Fruit fly (Drosophila melanogaster) whole organism, pupa: ENCODE measurements around the gene ergic53.

Source experiments
- CG10348 ChIP-seq: fragments of 200-800 bp; sonication (Bioruptor generic); IDR thresholded peaks from 2 replicates; pipeline ENCODE4 v1.3.6; 2022; ENCODE audit warnings: missing biosample characterization, missing genetic modification characterization
- EcR ChIP-seq: fragments of 200-800 bp; sonication (Bioruptor generic); optimal IDR thresholded peaks from 3 replicates; lab custom pipeline; 2019; ENCODE audit warnings: missing biosample characterization, missing genetic modification characterization, mild to moderate bottlenecking, moderate library complexity, missing genetic modification reagents

DNA sequence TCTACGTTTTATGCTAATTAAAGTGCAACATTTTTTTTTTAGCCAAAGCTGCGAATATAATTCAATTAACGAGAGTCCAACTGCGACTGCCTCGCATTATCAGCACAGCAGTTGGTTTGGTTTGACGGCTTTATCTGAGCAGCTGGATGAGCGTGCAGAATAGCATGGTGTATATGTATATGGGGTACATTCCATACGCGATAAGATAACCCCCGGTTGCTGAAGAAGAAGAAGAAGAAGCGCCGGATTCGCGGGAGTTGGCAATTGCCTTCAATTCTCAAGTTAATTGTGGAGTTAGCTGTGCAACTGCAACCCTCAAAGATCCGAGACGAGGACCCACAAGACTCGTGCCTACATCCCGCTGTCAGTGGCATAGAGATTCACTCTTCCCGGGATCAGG is 10.7 kb downstream of the ergic53 start:
- TF ChIP-seq CG10348 (GFP tag; lab: Robert Waterston, UW) (no peak), EcR (peak; percentile 2)
